Worm (Caenorhabditis elegans): ENCODE measurements around the gene Y64G10A.10.

- no peak for TF ChIP-seq ceh-9 (tag; optimal IDR thresholded peaks at IDR 0.05)
- TF ChIP-seq elt-2 (tag; optimal IDR thresholded peaks at IDR 0.05): no peak
- no peak for TF ChIP-seq nfya-1 (tag; optimal IDR thresholded peaks at IDR 0.05)
- no peak for TF ChIP-seq ceh-45 (GFP tag; IDR thresholded peaks at IDR 0.05)
Observed at ce11 chrIV:14269932-14270331, 28.7 kb upstream of the Y64G10A.10 start.

Measured in whole organism, late embryonic.